Worm (Caenorhabditis elegans) whole organism, L4/young adult: ENCODE measurements around the gene mtm-6.

Experiments
- W03F9.2 ChIP-seq: fragments of 150-350 bp; optimal IDR thresholded peaks from 2 replicates; lab custom pipeline; 2014; ENCODE audit warnings: missing biosample characterization, missing genetic modification characterization
- him-1 ChIP-seq: sonication (generic microtip); optimal IDR thresholded peaks from 2 replicates; lab custom pipeline; 2016; ENCODE audit warnings: missing genotype, missing genetic modification reagents, missing genetic modification characterization, missing compliant biosample characterization

DNA sequence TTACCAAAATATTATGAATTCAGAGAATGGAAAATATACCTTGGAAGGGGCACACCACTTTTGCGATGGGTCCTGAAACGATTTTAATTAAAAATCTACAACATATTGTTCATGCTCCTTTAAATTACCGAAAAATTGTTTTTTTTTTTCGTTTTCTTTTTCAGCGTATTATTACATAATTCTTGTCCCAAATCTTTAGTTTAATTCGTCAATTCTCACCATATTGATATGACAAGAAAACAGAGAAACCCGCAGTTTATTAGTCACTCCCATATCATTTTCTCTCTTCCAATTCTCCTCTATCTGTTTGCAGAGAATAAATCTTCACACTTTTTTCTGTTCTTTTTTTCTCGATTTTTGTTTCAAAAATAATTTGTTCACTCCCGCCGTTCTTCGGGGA, 48.4 kb downstream of the mtm-6 start, which contains the start of gene F11F1.1:
- TF ChIP-seq him-1 (tag; lab: Kevin White, UChicago): no peak
- TF ChIP-seq W03F9.2 (tag; lab: Kevin White, UChicago): no peak
